Fruit fly (Drosophila melanogaster) whole organism, wandering third instar larva: ENCODE results near the gene Ir25a.
A peak's percentile ranks its signal among the peaks of the same experiment; 100 is the strongest.

ENCODE experiments used
- Abd-B ChIP-seq: fragments of >200 bp; optimal IDR thresholded peaks from 2 replicates; lab custom pipeline; 2017; ENCODE audit warnings: missing biosample characterization, missing genetic modification characterization
- CG32264 ChIP-seq: fragments of 200-800 bp; sonication (Bioruptor generic); optimal IDR thresholded peaks from 2 replicates; lab custom pipeline; 2016; ENCODE audit warnings: missing biosample characterization, missing genetic modification characterization
- CG9705 ChIP-seq: fragments of 200-800 bp; sonication (Bioruptor generic); optimal IDR thresholded peaks from 2 replicates; lab custom pipeline; 2018; ENCODE audit warnings: missing biosample characterization, mild to moderate bottlenecking, missing genetic modification characterization
- CrebA ChIP-seq: fragments of 200-800 bp; sonication (Bioruptor generic); optimal IDR thresholded peaks from 2 replicates; lab custom pipeline; 2016; ENCODE audit warnings: missing biosample characterization, mild to moderate bottlenecking, missing genetic modification characterization, borderline replicate concordance
- Dfd ChIP-seq: fragments of >200 bp; optimal IDR thresholded peaks from 2 replicates; lab custom pipeline; 2017; ENCODE audit warnings: missing biosample characterization, missing genetic modification characterization
- Dif ChIP-seq: fragments of 200-275, 200-300 bp; sonication (Bioruptor generic); optimal IDR thresholded peaks from 2 replicates; lab custom pipeline; 2018; ENCODE audit warnings: missing biosample characterization, missing genetic modification characterization; ENCODE audit not compliant: partially characterized antibody
- GATAd ChIP-seq: sonication (Bioruptor generic); optimal IDR thresholded peaks from 2 replicates; lab custom pipeline; 2016; ENCODE audit warnings: missing biosample characterization, missing genetic modification characterization
- HLH106 ChIP-seq: fragments of 200-800 bp; optimal IDR thresholded peaks from 3 replicates; lab custom pipeline; 2019; ENCODE audit warnings: missing biosample characterization, mild to moderate bottlenecking, missing genetic modification characterization, moderate library complexity
- Hnf4 ChIP-seq: fragments of 200-800 bp; sonication (Bioruptor generic); optimal IDR thresholded peaks from 2 replicates; lab custom pipeline; 2016; ENCODE audit warnings: missing biosample characterization, mild to moderate bottlenecking, missing genetic modification characterization
- Hr78 ChIP-seq: fragments of >200 bp; optimal IDR thresholded peaks from 2 replicates; lab custom pipeline; 2017; ENCODE audit warnings: missing biosample characterization, missing genetic modification characterization
- Hr83 ChIP-seq: fragments of 200-300 bp; sonication (Bioruptor generic); optimal IDR thresholded peaks from 2 replicates; lab custom pipeline; 2016; ENCODE audit warnings: missing biosample characterization, mild to moderate bottlenecking, missing genetic modification characterization, moderate library complexity; ENCODE audit not compliant: poor library complexity, severe bottlenecking
- Jra ChIP-seq: sonication (Bioruptor generic); optimal IDR thresholded peaks from 2 replicates; lab custom pipeline; 2016; ENCODE audit warnings: missing biosample characterization, missing genetic modification characterization
- OdsH ChIP-seq: fragments of 200-800 bp; sonication (Bioruptor generic); optimal IDR thresholded peaks from 2 replicates; lab custom pipeline; 2016; ENCODE audit warnings: missing biosample characterization, mild to moderate bottlenecking, missing genetic modification characterization
- Rel ChIP-seq, 2 experiments: fragments of 200-800 bp; sonication (Bioruptor generic) in 1 of 2; optimal IDR thresholded peaks; 2 replicates in 1 of 2; 3 replicates in 1 of 2; lab custom pipeline; 2016 to 2019; ENCODE audit warnings: mild to moderate bottlenecking in 2 of 2, missing biosample characterization in 2 of 2, missing genetic modification characterization in 2 of 2, moderate library complexity in 1 of 2
- Sp1 ChIP-seq: fragments of 200-800 bp; sonication (Bioruptor generic); optimal IDR thresholded peaks from 3 replicates; lab custom pipeline; 2019; ENCODE audit warnings: missing biosample characterization, mild to moderate bottlenecking, missing genetic modification characterization, moderate library complexity
- Vsx2 ChIP-seq: fragments of 200-300, 225-300 bp; sonication (Bioruptor generic); optimal IDR thresholded peaks from 2 replicates; lab custom pipeline; 2018; ENCODE audit warnings: missing biosample characterization, missing genetic modification characterization; ENCODE audit not compliant: partially characterized antibody
- br ChIP-seq: fragments of 200-800 bp; sonication (Bioruptor generic); optimal IDR thresholded peaks from 2 replicates; lab custom pipeline; 2016; ENCODE audit warnings: missing biosample characterization, missing genetic modification characterization
- brk ChIP-seq: fragments of 200-800 bp; sonication (Bioruptor generic); optimal IDR thresholded peaks from 2 replicates; lab custom pipeline; 2016; ENCODE audit warnings: missing biosample characterization, mild to moderate bottlenecking, missing genetic modification characterization
- dl ChIP-seq, 2 experiments: fragments of 175-275, 200-275 bp in 1 of 2; fragments of 200-275 bp in 1 of 2; sonication (Bioruptor generic); optimal IDR thresholded peaks; lab custom pipeline; 2018; ENCODE audit warnings: mild to moderate bottlenecking in 2 of 2, missing biosample characterization in 2 of 2, missing genetic modification characterization in 2 of 2, moderate library complexity in 2 of 2; ENCODE audit not compliant: partially characterized antibody in 2 of 2, insufficient read depth in 1 of 2
- dmrt93B ChIP-seq: fragments of 200-800 bp; sonication (Bioruptor generic); optimal IDR thresholded peaks from 2 replicates; lab custom pipeline; 2018; ENCODE audit warnings: missing biosample characterization, mild to moderate bottlenecking, missing genetic modification characterization
- dsf ChIP-seq: sonication (Bioruptor generic); optimal IDR thresholded peaks from 2 replicates; lab custom pipeline; 2016; ENCODE audit warnings: missing biosample characterization, missing genetic modification characterization, borderline replicate concordance
- ey ChIP-seq: fragments of 200-800 bp; sonication (Bioruptor generic); optimal IDR thresholded peaks from 2 replicates; lab custom pipeline; 2016; ENCODE audit warnings: missing biosample characterization, missing genetic modification characterization
- foxo ChIP-seq, 2 experiments: fragments of 200-800 bp; sonication (Bioruptor generic); optimal IDR thresholded peaks; 2 replicates in 1 of 2; 3 replicates in 1 of 2; lab custom pipeline; 2016 to 2017; ENCODE audit warnings: missing biosample characterization in 2 of 2, missing genetic modification characterization in 2 of 2
- fru ChIP-seq: fragments of 200-800 bp; sonication (Bioruptor generic); optimal IDR thresholded peaks from 3 replicates; lab custom pipeline; 2016; ENCODE audit warnings: missing biosample characterization, mild to moderate bottlenecking, missing genetic modification characterization
- h ChIP-seq: fragments of 200-800 bp; sonication (Bioruptor generic); optimal IDR thresholded peaks from 3 replicates; lab custom pipeline; 2016; ENCODE audit warnings: missing biosample characterization, mild to moderate bottlenecking, missing genetic modification characterization
- lola ChIP-seq: fragments of >200 bp; optimal IDR thresholded peaks from 2 replicates; lab custom pipeline; 2017; ENCODE audit warnings: missing biosample characterization, missing genetic modification characterization
- psq ChIP-seq: fragments of 200-800 bp; sonication (Bioruptor generic); optimal IDR thresholded peaks from 3 replicates; lab custom pipeline; 2017; ENCODE audit warnings: missing biosample characterization, mild to moderate bottlenecking, missing genetic modification characterization, moderate library complexity
- rgr ChIP-seq: fragments of 200-800 bp; sonication (Bioruptor generic); optimal IDR thresholded peaks from 3 replicates; lab custom pipeline; 2016; ENCODE audit warnings: missing biosample characterization, mild to moderate bottlenecking, missing genetic modification characterization
- sage ChIP-seq: fragments of 200-800 bp; sonication (Bioruptor generic); optimal IDR thresholded peaks from 2 replicates; lab custom pipeline; 2016; ENCODE audit warnings: missing biosample characterization, mild to moderate bottlenecking, missing genetic modification characterization
- tai ChIP-seq: sonication (Bioruptor generic); optimal IDR thresholded peaks from 2 replicates; lab custom pipeline; 2016; ENCODE audit warnings: missing biosample characterization, missing genetic modification characterization
- woc ChIP-seq: sonication (Bioruptor generic); optimal IDR thresholded peaks from 2 replicates; lab custom pipeline; 2016; ENCODE audit warnings: missing biosample characterization, mild to moderate bottlenecking, missing genetic modification characterization

Gene Ir25a

dm6 chr2L:4820448-4821318 is 14.4 kb downstream of the Ir25a start:
- TF ChIP-seq lola (GFP tag; lab: Kevin White, UChicago) (no peak), Hr78 (GFP tag; lab: Kevin White, UChicago) (no peak), sage (no peak), Hnf4 (GFP tag; lab: Kevin White, UChicago) (peak; percentile 50), rgr (GFP tag; lab: Kevin White, UChicago) (peak; percentile 54), dsf (GFP tag; lab: Kevin White, UChicago) (no peak), GATAd (GFP tag; lab: Kevin White, UChicago) (no peak), brk (GFP tag; lab: Kevin White, UChicago) (peak; percentile 18), OdsH (peak; percentile 74), ey (GFP tag; lab: Kevin White, UChicago) (peak; percentile 57), fru (GFP tag; lab: Kevin White, UChicago) (peak; percentile 80), Sp1 (GFP tag; lab: Kevin White, UChicago) (peak; percentile 81), dl (GFP tag; optimal IDR thresholded peaks at IDR 0.05; lab: Kevin White, UChicago; ENCODE audit: insufficient read depth in 1 of 2, partially characterized antibody in 2 of 2) (no peak), CG9705 (GFP tag; lab: Kevin White, UChicago) (peak; percentile 55), dmrt93B (GFP tag; lab: Kevin White, UChicago) (peak; percentile 55), Dif (GFP tag; lab: Kevin White, UChicago) (peak; percentile 35), Abd-B (no peak), HLH106 (tag; lab: Kevin White, UChicago) (peak; percentile 71), Jra (GFP tag; lab: Kevin White, UChicago) (peak; percentile 25), tai (GFP tag; lab: Kevin White, UChicago) (peak; percentile 65), br (peak; percentile 68), psq (GFP tag; lab: Kevin White, UChicago) (peak; percentile 78), h (peak; percentile 74), foxo (GFP tag; optimal IDR thresholded peaks at IDR 0.05; lab: Kevin White, UChicago) (peak in 1 of 2 experiments; percentile 82)
- TF ChIP-seq, all 38 proteins: peak for 17

dm6 chr2L:4819995-4820394 is 15.1 kb downstream of the Ir25a start:
- TF ChIP-seq br = peak; percentile 11
- TF ChIP-seq fru (GFP tag; lab: Kevin White, UChicago) = peak; percentile 15
- TF ChIP-seq sage = no peak
- TF ChIP-seq Hnf4 (GFP tag; lab: Kevin White, UChicago) = no peak
- peak; percentile 10 for TF ChIP-seq ey (GFP tag; lab: Kevin White, UChicago)
- no peak for TF ChIP-seq h
- peak in 1 of 2 experiments; percentile 11 for TF ChIP-seq foxo (GFP tag; optimal IDR thresholded peaks at IDR 0.05; lab: Kevin White, UChicago)

dm6 chr2L:4818056-4818455 is 17.0 kb downstream of the Ir25a start, which contains the start of gene CG3225:
TSS of gene CG3225 (minus strand) at chr2L:4818245.
- TF ChIP-seq sage = no peak
- no peak for TF ChIP-seq GATAd (GFP tag; lab: Kevin White, UChicago)
- no peak for TF ChIP-seq Jra (GFP tag; lab: Kevin White, UChicago)
- TF ChIP-seq CG32264 (GFP tag; lab: Kevin White, UChicago) = no peak
- no peak for TF ChIP-seq lola (GFP tag; lab: Kevin White, UChicago)
- TF ChIP-seq br = no peak
- TF ChIP-seq Dfd (GFP tag; lab: Kevin White, UChicago) = no peak
- TF ChIP-seq psq (GFP tag; lab: Kevin White, UChicago) = no peak
- TF ChIP-seq dl (GFP tag; optimal IDR thresholded peaks at IDR 0.05; lab: Kevin White, UChicago; ENCODE audit: insufficient read depth in 1 of 2, partially characterized antibody in 2 of 2) = no peak
- TF ChIP-seq Hr83 (GFP tag; lab: Kevin White, UChicago) = no peak
- no peak for TF ChIP-seq CrebA (GFP tag; lab: Kevin White, UChicago)
- no peak for TF ChIP-seq Abd-B
- TF ChIP-seq Rel (GFP tag; optimal IDR thresholded peaks at IDR 0.05; lab: Kevin White, UChicago) = no peak
- no peak for TF ChIP-seq Rel (tag; optimal IDR thresholded peaks at IDR 0.05; lab: Kevin White, UChicago)
- TF ChIP-seq woc (GFP tag; lab: Kevin White, UChicago) = no peak
- TF ChIP-seq, all 38 proteins: peak for 0

- TF ChIP-seq Vsx2 (GFP tag; lab: Kevin White, UChicago) = peak; percentile 17
- no peak for TF ChIP-seq lola (GFP tag; lab: Kevin White, UChicago)
- TF ChIP-seq, all 38 proteins: peak for 1
Measured at dm6 chr2L:4813023-4813339, 22.1 kb downstream of the Ir25a start.
